Fruit fly (Drosophila melanogaster) whole organism, wandering third instar larva: ENCODE measurements around the gene Ugt35E2.

ENCODE experiments used
- Abd-B ChIP-seq: fragments of >200 bp; optimal IDR thresholded peaks from 2 replicates; lab custom pipeline; 2017; ENCODE audit warnings: missing biosample characterization, missing genetic modification characterization
- CG32264 ChIP-seq: fragments of 200-800 bp; sonication (Bioruptor generic); optimal IDR thresholded peaks from 2 replicates; lab custom pipeline; 2016; ENCODE audit warnings: missing biosample characterization, missing genetic modification characterization
- CG9705 ChIP-seq: fragments of 200-800 bp; sonication (Bioruptor generic); optimal IDR thresholded peaks from 2 replicates; lab custom pipeline; 2018; ENCODE audit warnings: missing biosample characterization, mild to moderate bottlenecking, missing genetic modification characterization
- CrebA ChIP-seq: fragments of 200-800 bp; sonication (Bioruptor generic); optimal IDR thresholded peaks from 2 replicates; lab custom pipeline; 2016; ENCODE audit warnings: missing biosample characterization, mild to moderate bottlenecking, missing genetic modification characterization, borderline replicate concordance
- Dfd ChIP-seq: fragments of >200 bp; optimal IDR thresholded peaks from 2 replicates; lab custom pipeline; 2017; ENCODE audit warnings: missing biosample characterization, missing genetic modification characterization
- Dif ChIP-seq: fragments of 200-275, 200-300 bp; sonication (Bioruptor generic); optimal IDR thresholded peaks from 2 replicates; lab custom pipeline; 2018; ENCODE audit warnings: missing biosample characterization, missing genetic modification characterization; ENCODE audit not compliant: partially characterized antibody
- GATAd ChIP-seq: sonication (Bioruptor generic); optimal IDR thresholded peaks from 2 replicates; lab custom pipeline; 2016; ENCODE audit warnings: missing biosample characterization, missing genetic modification characterization
- HLH106 ChIP-seq: fragments of 200-800 bp; optimal IDR thresholded peaks from 3 replicates; lab custom pipeline; 2019; ENCODE audit warnings: missing biosample characterization, mild to moderate bottlenecking, missing genetic modification characterization, moderate library complexity
- Hnf4 ChIP-seq: fragments of 200-800 bp; sonication (Bioruptor generic); optimal IDR thresholded peaks from 2 replicates; lab custom pipeline; 2016; ENCODE audit warnings: missing biosample characterization, mild to moderate bottlenecking, missing genetic modification characterization
- Hr78 ChIP-seq: fragments of >200 bp; optimal IDR thresholded peaks from 2 replicates; lab custom pipeline; 2017; ENCODE audit warnings: missing biosample characterization, missing genetic modification characterization
- Hr83 ChIP-seq: fragments of 200-300 bp; sonication (Bioruptor generic); optimal IDR thresholded peaks from 2 replicates; lab custom pipeline; 2016; ENCODE audit warnings: missing biosample characterization, mild to moderate bottlenecking, missing genetic modification characterization, moderate library complexity; ENCODE audit not compliant: poor library complexity, severe bottlenecking
- Jra ChIP-seq: sonication (Bioruptor generic); optimal IDR thresholded peaks from 2 replicates; lab custom pipeline; 2016; ENCODE audit warnings: missing biosample characterization, missing genetic modification characterization
- Mio ChIP-seq: sonication (Bioruptor generic); optimal IDR thresholded peaks from 2 replicates; lab custom pipeline; 2016; ENCODE audit warnings: missing biosample characterization, missing genetic modification characterization
- Myc ChIP-seq: fragments of >200 bp; optimal IDR thresholded peaks from 2 replicates; lab custom pipeline; 2017
- N ChIP-seq: fragments of >200 bp; optimal IDR thresholded peaks from 2 replicates; lab custom pipeline; 2018; ENCODE audit warnings: missing biosample characterization, missing external identifiers, missing genetic modification characterization
- OdsH ChIP-seq: fragments of 200-800 bp; sonication (Bioruptor generic); optimal IDR thresholded peaks from 2 replicates; lab custom pipeline; 2016; ENCODE audit warnings: missing biosample characterization, mild to moderate bottlenecking, missing genetic modification characterization
- Rel ChIP-seq, 2 experiments: fragments of 200-800 bp; sonication (Bioruptor generic) in 1 of 2; optimal IDR thresholded peaks; 2 replicates in 1 of 2; 3 replicates in 1 of 2; lab custom pipeline; 2016 to 2019; ENCODE audit warnings: mild to moderate bottlenecking in 2 of 2, missing biosample characterization in 2 of 2, missing genetic modification characterization in 2 of 2, moderate library complexity in 1 of 2
- Sp1 ChIP-seq: fragments of 200-800 bp; sonication (Bioruptor generic); optimal IDR thresholded peaks from 3 replicates; lab custom pipeline; 2019; ENCODE audit warnings: missing biosample characterization, mild to moderate bottlenecking, missing genetic modification characterization, moderate library complexity
- Vsx2 ChIP-seq: fragments of 200-300, 225-300 bp; sonication (Bioruptor generic); optimal IDR thresholded peaks from 2 replicates; lab custom pipeline; 2018; ENCODE audit warnings: missing biosample characterization, missing genetic modification characterization; ENCODE audit not compliant: partially characterized antibody
- br ChIP-seq: fragments of 200-800 bp; sonication (Bioruptor generic); optimal IDR thresholded peaks from 2 replicates; lab custom pipeline; 2016; ENCODE audit warnings: missing biosample characterization, missing genetic modification characterization
- brk ChIP-seq: fragments of 200-800 bp; sonication (Bioruptor generic); optimal IDR thresholded peaks from 2 replicates; lab custom pipeline; 2016; ENCODE audit warnings: missing biosample characterization, mild to moderate bottlenecking, missing genetic modification characterization
- dl ChIP-seq, 2 experiments: fragments of 175-275, 200-275 bp in 1 of 2; fragments of 200-275 bp in 1 of 2; sonication (Bioruptor generic); optimal IDR thresholded peaks; lab custom pipeline; 2018; ENCODE audit warnings: mild to moderate bottlenecking in 2 of 2, missing biosample characterization in 2 of 2, missing genetic modification characterization in 2 of 2, moderate library complexity in 2 of 2; ENCODE audit not compliant: partially characterized antibody in 2 of 2, insufficient read depth in 1 of 2
- dmrt93B ChIP-seq: fragments of 200-800 bp; sonication (Bioruptor generic); optimal IDR thresholded peaks from 2 replicates; lab custom pipeline; 2018; ENCODE audit warnings: missing biosample characterization, mild to moderate bottlenecking, missing genetic modification characterization
- dsf ChIP-seq: sonication (Bioruptor generic); optimal IDR thresholded peaks from 2 replicates; lab custom pipeline; 2016; ENCODE audit warnings: missing biosample characterization, missing genetic modification characterization, borderline replicate concordance
- ey ChIP-seq: fragments of 200-800 bp; sonication (Bioruptor generic); optimal IDR thresholded peaks from 2 replicates; lab custom pipeline; 2016; ENCODE audit warnings: missing biosample characterization, missing genetic modification characterization
- foxo ChIP-seq, 2 experiments: fragments of 200-800 bp; sonication (Bioruptor generic); optimal IDR thresholded peaks; 2 replicates in 1 of 2; 3 replicates in 1 of 2; lab custom pipeline; 2016 to 2017; ENCODE audit warnings: missing biosample characterization in 2 of 2, missing genetic modification characterization in 2 of 2
- fru ChIP-seq: fragments of 200-800 bp; sonication (Bioruptor generic); optimal IDR thresholded peaks from 3 replicates; lab custom pipeline; 2016; ENCODE audit warnings: missing biosample characterization, mild to moderate bottlenecking, missing genetic modification characterization
- h ChIP-seq: fragments of 200-800 bp; sonication (Bioruptor generic); optimal IDR thresholded peaks from 3 replicates; lab custom pipeline; 2016; ENCODE audit warnings: missing biosample characterization, mild to moderate bottlenecking, missing genetic modification characterization
- jim ChIP-seq: fragments of 175-275, 200-325 bp; sonication (Bioruptor generic); optimal IDR thresholded peaks from 2 replicates; lab custom pipeline; 2016; ENCODE audit warnings: missing biosample characterization, mild to moderate bottlenecking, missing genetic modification characterization
- lola ChIP-seq: fragments of >200 bp; optimal IDR thresholded peaks from 2 replicates; lab custom pipeline; 2017; ENCODE audit warnings: missing biosample characterization, missing genetic modification characterization
- pan ChIP-seq: fragments of >200 bp; optimal IDR thresholded peaks from 2 replicates; lab custom pipeline; 2017
- psq ChIP-seq: fragments of 200-800 bp; sonication (Bioruptor generic); optimal IDR thresholded peaks from 3 replicates; lab custom pipeline; 2017; ENCODE audit warnings: missing biosample characterization, mild to moderate bottlenecking, missing genetic modification characterization, moderate library complexity
- rgr ChIP-seq: fragments of 200-800 bp; sonication (Bioruptor generic); optimal IDR thresholded peaks from 3 replicates; lab custom pipeline; 2016; ENCODE audit warnings: missing biosample characterization, mild to moderate bottlenecking, missing genetic modification characterization
- sage ChIP-seq: fragments of 200-800 bp; sonication (Bioruptor generic); optimal IDR thresholded peaks from 2 replicates; lab custom pipeline; 2016; ENCODE audit warnings: missing biosample characterization, mild to moderate bottlenecking, missing genetic modification characterization
- sv ChIP-seq: fragments of 200-800 bp; sonication (Bioruptor generic); optimal IDR thresholded peaks from 3 replicates; lab custom pipeline; 2016; ENCODE audit warnings: missing biosample characterization, missing genetic modification characterization
- tai ChIP-seq: sonication (Bioruptor generic); optimal IDR thresholded peaks from 2 replicates; lab custom pipeline; 2016; ENCODE audit warnings: missing biosample characterization, missing genetic modification characterization
- usp ChIP-seq: fragments of >200 bp; optimal IDR thresholded peaks from 2 replicates; lab custom pipeline; 2017; ENCODE audit warnings: missing biosample characterization, missing genetic modification characterization
- woc ChIP-seq: sonication (Bioruptor generic); optimal IDR thresholded peaks from 2 replicates; lab custom pipeline; 2016; ENCODE audit warnings: missing biosample characterization, mild to moderate bottlenecking, missing genetic modification characterization

Ugt35E2 gene

dm6 chr3R:11209801-11210402 is 42.1 kb upstream of the Ugt35E2 start, which contains the start of the genes SdhC and Tctp:
Gene SdhC (minus strand): TSS chr3R:11209849.
Gene Tctp (plus strand): TSS chr3R:11210247.
- TF ChIP-seq brk: peak; percentile 77
- peak in 1 of 2 experiments; percentile 71 for TF ChIP-seq foxo (GFP tag; optimal IDR thresholded peaks at IDR 0.05; lab: Kevin White, UChicago)
- TF ChIP-seq CG32264: no peak
- TF ChIP-seq ey: peak; percentile 49
- TF ChIP-seq CrebA: no peak
- no peak for TF ChIP-seq N
- TF ChIP-seq Rel (GFP tag; optimal IDR thresholded peaks at IDR 0.05; lab: Kevin White, UChicago): no peak
- TF ChIP-seq Rel (tag; optimal IDR thresholded peaks at IDR 0.05; lab: Kevin White, UChicago): peak; percentile 52
- TF ChIP-seq Hr78 (GFP tag; lab: Kevin White, UChicago): no peak
- TF ChIP-seq lola (GFP tag; lab: Kevin White, UChicago): no peak
- peak; percentile 63 for TF ChIP-seq psq (GFP tag; lab: Kevin White, UChicago)
- TF ChIP-seq Jra (GFP tag; lab: Kevin White, UChicago): peak; percentile 65
- peak; percentile 58 for TF ChIP-seq sv (GFP tag; lab: Kevin White, UChicago)
- TF ChIP-seq OdsH (GFP tag; lab: Kevin White, UChicago): peak; percentile 13
- peak; percentile 64 for TF ChIP-seq h (GFP tag; lab: Kevin White, UChicago)
- no peak for TF ChIP-seq Mio
- peak; percentile 72 for TF ChIP-seq Dif (GFP tag; lab: Kevin White, UChicago)
- TF ChIP-seq Dfd (GFP tag; lab: Kevin White, UChicago): no peak
- peak; percentile 66 for TF ChIP-seq Sp1
- TF ChIP-seq fru (GFP tag; lab: Kevin White, UChicago): peak; percentile 63
- TF ChIP-seq dsf: peak; percentile 46
- peak; percentile 40 for TF ChIP-seq br (GFP tag; lab: Kevin White, UChicago)
- no peak for TF ChIP-seq dl (GFP tag; optimal IDR thresholded peaks at IDR 0.05; lab: Kevin White, UChicago; ENCODE audit: insufficient read depth in 1 of 2, partially characterized antibody in 2 of 2)
- TF ChIP-seq GATAd (GFP tag; lab: Kevin White, UChicago): no peak
- TF ChIP-seq CG9705 (GFP tag; lab: Kevin White, UChicago): peak; percentile 17
- no peak for TF ChIP-seq tai (GFP tag; lab: Kevin White, UChicago)
- TF ChIP-seq Vsx2 (GFP tag; lab: Kevin White, UChicago): no peak
- peak; percentile 43 for TF ChIP-seq HLH106
- TF ChIP-seq dmrt93B (GFP tag; lab: Kevin White, UChicago): peak; percentile 24
- TF ChIP-seq Hr83 (GFP tag; lab: Kevin White, UChicago): peak; percentile 82
- no peak for TF ChIP-seq Abd-B
- TF ChIP-seq sage (GFP tag; lab: Kevin White, UChicago): no peak
- TF ChIP-seq jim (GFP tag; lab: Kevin White, UChicago): no peak
- TF ChIP-seq woc (GFP tag; lab: Kevin White, UChicago): peak; percentile 48
- peak; percentile 57 for TF ChIP-seq rgr (GFP tag; lab: Kevin White, UChicago)
- peak; percentile 51 for TF ChIP-seq Myc
- no peak for TF ChIP-seq usp (GFP tag; lab: Kevin White, UChicago)
- no peak for TF ChIP-seq pan (lab: Kevin White, UChicago)
- TF ChIP-seq Hnf4 (GFP tag; lab: Kevin White, UChicago): peak; percentile 66

DNA sequence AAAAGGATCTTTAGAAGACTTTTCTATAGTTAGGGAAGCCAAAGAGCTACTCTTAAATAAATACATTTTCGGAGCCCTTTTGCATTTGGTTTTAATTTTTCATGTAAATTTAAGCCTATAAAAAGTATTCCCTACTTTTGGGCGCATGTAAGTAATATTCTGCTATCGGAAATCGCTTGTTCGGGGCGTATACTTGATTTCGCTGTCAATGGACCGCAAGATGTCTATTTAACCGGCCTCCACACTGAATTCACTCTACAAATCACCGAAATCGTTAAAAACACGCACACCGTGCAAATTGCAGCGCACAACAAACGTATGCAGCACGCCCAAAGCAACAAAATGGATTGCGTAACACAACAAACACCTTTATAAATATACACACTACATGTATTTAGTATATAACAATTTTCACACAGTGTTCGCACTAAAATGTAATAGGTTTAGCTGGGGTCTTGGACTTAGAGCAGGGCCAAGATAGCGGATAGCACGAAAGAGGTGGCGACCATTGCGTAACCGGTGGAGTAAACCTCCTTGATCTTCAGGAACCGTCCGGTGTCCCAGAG is 41.1 kb upstream of the Ugt35E2 start:
- TF ChIP-seq Myc (peak; percentile 13), brk (peak; percentile 6), foxo (GFP tag; optimal IDR thresholded peaks at IDR 0.05; lab: Kevin White, UChicago) (no peak)
